Worm (Caenorhabditis elegans) whole organism, L2 larva: ENCODE measurements around the gene M04B2.2.

Experiments
- ZK546.5 ChIP-seq: sonication (generic microtip); optimal IDR thresholded peaks from 2 replicates; lab custom pipeline; 2017; ENCODE audit warnings: missing biosample characterization, missing genetic modification characterization
- dmd-4 ChIP-seq: sonication (generic microtip); optimal IDR thresholded peaks from 2 replicates; lab custom pipeline; 2017; ENCODE audit warnings: missing biosample characterization, missing genetic modification characterization
- sma-9 ChIP-seq, 2 experiments: fragments of 150-350 bp in 1 of 2; sonication (generic microtip) in 1 of 2; optimal IDR thresholded peaks; 2 replicates each; lab custom pipeline; 2014 to 2016; ENCODE audit warnings: missing genetic modification characterization in 2 of 2, mild to moderate bottlenecking in 1 of 2, missing biosample characterization in 1 of 2, missing compliant biosample characterization in 1 of 2, missing genetic modification reagents in 1 of 2, moderate library complexity in 1 of 2
- ztf-11 ChIP-seq: sonication (generic microtip); optimal IDR thresholded peaks from 2 replicates; lab custom pipeline; 2017; ENCODE audit warnings: missing biosample characterization, missing genetic modification characterization

DNA sequence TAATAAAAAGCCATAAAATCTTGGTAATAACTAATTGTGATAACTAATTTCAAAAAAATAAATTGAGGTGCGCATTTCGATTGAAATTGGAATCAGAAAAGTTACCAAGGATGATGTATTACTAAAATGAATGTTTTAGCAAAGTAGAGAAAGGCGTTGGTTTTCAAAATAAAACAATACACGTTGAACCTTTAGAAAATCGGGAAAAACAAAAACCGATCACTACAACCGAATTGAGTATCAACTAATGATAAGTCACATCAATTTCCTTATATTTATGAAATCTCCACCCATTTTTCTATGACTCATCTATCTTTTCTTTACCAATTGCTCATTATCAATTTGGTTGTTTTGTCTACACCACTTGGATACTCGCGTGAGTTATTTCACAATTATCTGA lies 27.4 kb upstream of the M04B2.2 start, which contains the start of gene H21P03.10:
- no peak for TF ChIP-seq dmd-4 (tag; lab: Kevin White, UChicago)
- no peak for TF ChIP-seq ztf-11
- TF ChIP-seq ZK546.5 (tag; lab: Kevin White, UChicago), result no peak
- TF ChIP-seq sma-9 (GFP tag; optimal IDR thresholded peaks at IDR 0.05; lab: Kevin White, UChicago), result no peak
- no peak for TF ChIP-seq sma-9 (tag; optimal IDR thresholded peaks at IDR 0.05; lab: Kevin White, UChicago)
